Fruit fly (Drosophila melanogaster) whole organism, embryonic: ENCODE measurements around the gene CG17224.
A peak's percentile ranks its signal among the peaks of the same experiment; 100 is the strongest.

Source experiments
- Aef1 ChIP-seq: fragments of 200-800 bp; sonication (Bioruptor generic); IDR thresholded peaks from 3 replicates; pipeline ENCODE4 v1.3.6; 2022; ENCODE audit warnings: missing biosample characterization, missing genetic modification characterization
- BtbVII ChIP-seq: fragments of 200-800 bp; sonication (Bioruptor generic); optimal IDR thresholded peaks from 3 replicates; lab custom pipeline; 2017; ENCODE audit warnings: missing biosample characterization, mild to moderate bottlenecking, missing genetic modification characterization
- CG11695 ChIP-seq: fragments of 200-800 bp; sonication (Bioruptor generic); IDR thresholded peaks from 3 replicates; pipeline ENCODE4 v1.3.6; 2022; ENCODE audit warnings: missing biosample characterization, missing genetic modification characterization
- CG11723 ChIP-seq: fragments of 200-800 bp; sonication (Bioruptor generic); optimal IDR thresholded peaks from 2 replicates; lab custom pipeline; 2017; ENCODE audit warnings: missing biosample characterization, mild to moderate bottlenecking, missing genetic modification characterization
- CG12219 ChIP-seq: fragments of 200-800 bp; sonication (Bioruptor generic); optimal IDR thresholded peaks from 3 replicates; lab custom pipeline; 2018; ENCODE audit warnings: missing biosample characterization, mild to moderate bottlenecking, missing genetic modification characterization
- CG13775 ChIP-seq: fragments of 200-800 bp; sonication (Bioruptor generic); optimal IDR thresholded peaks from 3 replicates; lab custom pipeline; 2017; ENCODE audit warnings: missing biosample characterization, mild to moderate bottlenecking, missing genetic modification characterization
- CG15696 ChIP-seq: fragments of 200-800 bp; sonication (Bioruptor generic); optimal IDR thresholded peaks from 2 replicates; lab custom pipeline; 2019; ENCODE audit warnings: missing biosample characterization, mild to moderate bottlenecking, missing genetic modification characterization, moderate library complexity
- CG17359 ChIP-seq: fragments of 200-800 bp; sonication (Bioruptor generic); optimal IDR thresholded peaks from 3 replicates; lab custom pipeline; 2018; ENCODE audit warnings: missing biosample characterization, mild to moderate bottlenecking, missing genetic modification characterization, moderate library complexity
- CG18599 ChIP-seq: fragments of 200-800 bp; sonication (Bioruptor generic); optimal IDR thresholded peaks from 3 replicates; lab custom pipeline; 2017; ENCODE audit warnings: missing biosample characterization, missing genetic modification characterization, mild to moderate bottlenecking, moderate library complexity, missing genetic modification reagents
- CG7556 ChIP-seq: fragments of 200-800 bp; sonication (Bioruptor generic); optimal IDR thresholded peaks from 2 replicates; lab custom pipeline; 2017; ENCODE audit warnings: missing biosample characterization, mild to moderate bottlenecking, missing genetic modification characterization
- CG7987 ChIP-seq: fragments of 200-800 bp; sonication (Bioruptor generic); optimal IDR thresholded peaks from 2 replicates; lab custom pipeline; 2018; ENCODE audit warnings: missing biosample characterization, mild to moderate bottlenecking, missing genetic modification characterization, moderate library complexity
- CG8281 ChIP-seq: fragments of 200-800 bp; sonication (Bioruptor generic); optimal IDR thresholded peaks from 2 replicates; lab custom pipeline; 2018; ENCODE audit warnings: missing biosample characterization, mild to moderate bottlenecking, missing genetic modification characterization, moderate library complexity
- CG8478 ChIP-seq: fragments of >200 bp; optimal IDR thresholded peaks from 2 replicates; lab custom pipeline; 2018
- CG9215 ChIP-seq: fragments of 200-800 bp; sonication (Bioruptor generic); IDR thresholded peaks from 2 replicates; pipeline ENCODE4 v1.3.6; 2022; ENCODE audit warnings: missing biosample characterization, missing genetic modification characterization
- CG9797 ChIP-seq: fragments of 200-800 bp; sonication (Bioruptor generic); optimal IDR thresholded peaks from 3 replicates; lab custom pipeline; 2018; ENCODE audit warnings: missing biosample characterization, mild to moderate bottlenecking, missing genetic modification characterization
- CTCF ChIP-seq: fragments of 200-800 bp; sonication (Bioruptor generic); optimal IDR thresholded peaks from 2 replicates; lab custom pipeline; 2017; ENCODE audit warnings: missing biosample characterization, mild to moderate bottlenecking, missing genetic modification characterization, moderate library complexity
- Dbx ChIP-seq: fragments of 200-800 bp; sonication (Bioruptor generic); IDR thresholded peaks from 3 replicates; pipeline ENCODE4 v1.3.6; 2022; ENCODE audit warnings: missing biosample characterization, missing genetic modification characterization
- Dfd ChIP-seq, 2 experiments: fragments of >200 bp; optimal IDR thresholded peaks; 2 replicates each; lab custom pipeline; 2017; ENCODE audit warnings: missing biosample characterization in 2 of 2, missing genetic modification characterization in 2 of 2
- Eip74EF ChIP-seq, 2 experiments: fragments of 200-800 bp in 1 of 2; fragments of >200 bp in 1 of 2; sonication (Bioruptor generic) in 1 of 2; optimal IDR thresholded peaks; 2 replicates each; lab custom pipeline; 2017 to 2019; ENCODE audit warnings: missing biosample characterization in 2 of 2, missing genetic modification characterization in 2 of 2, mild to moderate bottlenecking in 1 of 2, moderate library complexity in 1 of 2
- Ets97D ChIP-seq: fragments of 200-800 bp; sonication (Bioruptor generic); optimal IDR thresholded peaks from 3 replicates; lab custom pipeline; 2016; ENCODE audit warnings: missing biosample characterization, missing genetic modification characterization
- H15 ChIP-seq: fragments of 200-800 bp; sonication (Bioruptor generic); IDR thresholded peaks from 3 replicates; pipeline ENCODE4 v1.3.6; 2022; ENCODE audit warnings: missing biosample characterization, missing genetic modification characterization
- Hmr ChIP-seq: fragments of 200-800 bp; sonication (Bioruptor generic); optimal IDR thresholded peaks from 3 replicates; lab custom pipeline; 2017; ENCODE audit warnings: mild to moderate bottlenecking, missing biosample characterization, missing genetic modification reagents, missing genetic modification characterization
- Hr51 ChIP-seq, 2 experiments: fragments of 200-800 bp; sonication (Bioruptor generic); optimal IDR thresholded peaks; 2 replicates in 1 of 2; 3 replicates in 1 of 2; lab custom pipeline; 2016 to 2018; ENCODE audit warnings: missing biosample characterization in 2 of 2, missing genetic modification characterization in 2 of 2, mild to moderate bottlenecking in 1 of 2, moderate library complexity in 1 of 2
- Med ChIP-seq: fragments of 200-800 bp; sonication (Bioruptor generic); peaks from one replicate; lab custom pipeline; 2016; ENCODE audit warnings: missing biosample characterization, missing genetic modification characterization, mild to moderate bottlenecking, inconsistent platforms, moderate library complexity
- Mrtf ChIP-seq: fragments of 200-800 bp; sonication (Bioruptor generic); IDR thresholded peaks from 3 replicates; pipeline ENCODE4 v1.3.6; 2022; ENCODE audit warnings: missing biosample characterization, missing genetic modification characterization
- Nf-YB ChIP-seq: fragments of 200-800 bp; sonication (Bioruptor generic); optimal IDR thresholded peaks from 3 replicates; lab custom pipeline; 2019; ENCODE audit warnings: missing biosample characterization, mild to moderate bottlenecking, missing genetic modification characterization, moderate library complexity
- Oli ChIP-seq: fragments of 200-800 bp; sonication (Bioruptor generic); optimal IDR thresholded peaks from 2 replicates; lab custom pipeline; 2018; ENCODE audit warnings: missing biosample characterization, mild to moderate bottlenecking, missing genetic modification characterization, moderate library complexity
- Optix ChIP-seq: fragments of 200-800 bp; sonication (Bioruptor generic); IDR thresholded peaks from 3 replicates; pipeline ENCODE4 v1.3.6; 2022; ENCODE audit warnings: missing biosample characterization, missing genetic modification characterization
- Vsx1 ChIP-seq: fragments of 200-800 bp; sonication (Bioruptor generic); optimal IDR thresholded peaks from 2 replicates; lab custom pipeline; 2017; ENCODE audit warnings: missing biosample characterization, mild to moderate bottlenecking, missing genetic modification characterization, missing genetic modification reagents
- ab ChIP-seq: fragments of 200-800 bp; sonication (Bioruptor generic); optimal IDR thresholded peaks from 2 replicates; lab custom pipeline; 2016; ENCODE audit warnings: missing biosample characterization, missing genetic modification characterization
- bab2 ChIP-seq: fragments of 200-800 bp; sonication (Bioruptor generic); optimal IDR thresholded peaks from 2 replicates; lab custom pipeline; 2016; ENCODE audit warnings: missing biosample characterization, missing genetic modification characterization
- br ChIP-seq: fragments of >200 bp; optimal IDR thresholded peaks from 2 replicates; lab custom pipeline; 2017
- corto ChIP-seq: fragments of 200-800 bp; sonication (Bioruptor generic); optimal IDR thresholded peaks from 2 replicates; lab custom pipeline; 2016; ENCODE audit warnings: missing biosample characterization, mild to moderate bottlenecking, missing genetic modification characterization, moderate library complexity
- eyg ChIP-seq: fragments of 200-800 bp; sonication (Bioruptor generic); optimal IDR thresholded peaks from 3 replicates; lab custom pipeline; 2016; ENCODE audit warnings: missing biosample characterization, missing genetic modification characterization
- fu2 ChIP-seq: fragments of 200-800 bp; sonication (Bioruptor generic); optimal IDR thresholded peaks from 2 replicates; lab custom pipeline; 2016; ENCODE audit warnings: missing biosample characterization, missing genetic modification characterization
- grn ChIP-seq: fragments of 200-800 bp; sonication (Bioruptor generic); optimal IDR thresholded peaks from 3 replicates; lab custom pipeline; 2017; ENCODE audit warnings: missing biosample characterization, missing genetic modification characterization
- gt ChIP-seq: fragments of 200-800 bp; sonication (Bioruptor generic); IDR thresholded peaks from 2 replicates; pipeline ENCODE4 v1.3.6; 2022; ENCODE audit warnings: missing biosample characterization, missing genetic modification characterization
- hb ChIP-seq: fragments of 200-800 bp; sonication (Bioruptor generic); IDR thresholded peaks from 3 replicates; pipeline ENCODE4 v1.3.6; 2022; ENCODE audit warnings: missing biosample characterization, missing genetic modification characterization; ENCODE audit not compliant: partially characterized antibody
- jumu ChIP-seq: fragments of 200-800 bp; sonication (Bioruptor generic); optimal IDR thresholded peaks from 3 replicates; lab custom pipeline; 2016; ENCODE audit warnings: missing biosample characterization, missing genetic modification characterization
- lbe ChIP-seq: fragments of 200-800 bp; sonication (Bioruptor generic); optimal IDR thresholded peaks from 2 replicates; lab custom pipeline; 2016; ENCODE audit warnings: missing biosample characterization, mild to moderate bottlenecking, missing genetic modification characterization
- onecut ChIP-seq: fragments of 200-800 bp; sonication (Bioruptor generic); IDR thresholded peaks from 2 replicates; pipeline ENCODE4 v1.3.6; 2022; ENCODE audit warnings: missing biosample characterization, missing genetic modification characterization
- p53 ChIP-seq: fragments of 200-800 bp; sonication (Bioruptor generic); optimal IDR thresholded peaks from 2 replicates; lab custom pipeline; 2016; ENCODE audit warnings: missing biosample characterization, missing genetic modification characterization
- pzg ChIP-seq: fragments of 200-800 bp; sonication (Bioruptor generic); optimal IDR thresholded peaks from 3 replicates; lab custom pipeline; 2018; ENCODE audit warnings: missing biosample characterization, mild to moderate bottlenecking, missing genetic modification characterization, moderate library complexity
- ranshi ChIP-seq: fragments of 200-800 bp; sonication (Bioruptor generic); IDR thresholded peaks from 2 replicates; pipeline ENCODE4 v1.3.6; 2022; ENCODE audit warnings: missing biosample characterization, missing genetic modification characterization
- sens ChIP-seq: fragments of 200-800 bp; sonication (Bioruptor generic); peaks from one replicate; lab custom pipeline; 2016; ENCODE audit warnings: missing biosample characterization, missing genetic modification characterization
- seq ChIP-seq: fragments of 200-800 bp; sonication (Bioruptor generic); IDR thresholded peaks from 2 replicates; pipeline ENCODE4 v1.3.6; 2022; ENCODE audit warnings: missing biosample characterization, missing genetic modification characterization
- sisA ChIP-seq: fragments of 200-800 bp; sonication (Bioruptor generic); IDR thresholded peaks from 2 replicates; pipeline ENCODE4 v1.3.6; 2022; ENCODE audit warnings: missing biosample characterization, missing genetic modification characterization
- tgo ChIP-seq: fragments of 200-800 bp; sonication (Bioruptor generic); IDR thresholded peaks from 3 replicates; pipeline ENCODE4 v1.3.6; 2022; ENCODE audit warnings: missing biosample characterization, missing genetic modification characterization
- tio ChIP-seq: fragments of 200-800 bp; sonication (Bioruptor generic); optimal IDR thresholded peaks from 2 replicates; lab custom pipeline; 2017; ENCODE audit warnings: missing biosample characterization, missing genetic modification characterization, inconsistent platforms
- trem ChIP-seq: fragments of 200-800 bp; optimal IDR thresholded peaks from 3 replicates; lab custom pipeline; 2019; ENCODE audit warnings: missing biosample characterization, mild to moderate bottlenecking, missing genetic modification characterization, moderate library complexity
- ttk ChIP-seq: fragments of 200-800 bp; sonication (Bioruptor generic); IDR thresholded peaks from 2 replicates; pipeline ENCODE4 v2.1.2; 2022; ENCODE audit warnings: missing biosample characterization, missing genetic modification characterization
- wdn ChIP-seq: fragments of 200-800 bp; sonication (Bioruptor generic); IDR thresholded peaks from 2 replicates; pipeline ENCODE4 v1.3.6; 2022; ENCODE audit warnings: missing biosample characterization, missing genetic modification characterization

The CG17224 gene

DNA sequence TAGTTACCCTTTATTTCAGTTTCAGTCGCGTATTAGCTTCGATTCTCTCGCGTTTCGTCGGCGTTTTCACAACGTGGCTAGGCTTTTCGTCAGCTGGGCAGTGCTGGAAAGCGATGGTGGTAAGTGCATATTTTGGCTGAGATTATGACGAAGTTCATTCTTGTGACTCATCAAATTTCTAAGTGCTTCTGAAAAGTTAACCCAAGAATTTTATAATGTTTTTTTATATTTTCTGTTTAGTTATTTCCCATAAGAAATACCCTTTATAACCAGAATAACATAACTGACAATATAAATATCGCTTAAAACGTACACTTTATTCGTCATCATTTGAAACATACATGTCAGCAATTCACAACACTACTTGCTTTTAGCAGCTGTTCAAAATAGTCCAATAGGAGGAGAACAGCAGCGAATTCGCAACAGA is 19.1 kb upstream of the CG17224 start, which contains the start of the genes CG17260 and SerRS (continued):
- peak; percentile 57 for TF ChIP-seq pzg (GFP tag; lab: Kevin White, UChicago)
- peak; percentile 94 for TF ChIP-seq CG9215
- TF ChIP-seq ttk (GFP tag; lab: Robert Waterston, UW): peak; percentile 92
- peak in 1 of 2 experiments; percentile 28 for TF ChIP-seq Dfd (GFP tag; optimal IDR thresholded peaks at IDR 0.05; lab: Kevin White, UChicago)
- peak; percentile 7 for TF ChIP-seq ab (GFP tag; lab: Kevin White, UChicago)
- TF ChIP-seq Hmr: peak; percentile 92
- peak in 1 of 2 experiments; percentile 88 for TF ChIP-seq Hr51 (GFP tag; optimal IDR thresholded peaks at IDR 0.05; lab: Kevin White, UChicago)
- TF ChIP-seq H15 (GFP tag; lab: Robert Waterston, UW): peak; percentile 86
- TF ChIP-seq CG17359 (tag; lab: Kevin White, UChicago): peak; percentile 90
- peak; percentile 76 for TF ChIP-seq BtbVII (GFP tag; lab: Kevin White, UChicago)
- peak; percentile 91 for TF ChIP-seq Aef1 (GFP tag; lab: Robert Waterston, UW)
- TF ChIP-seq gt (GFP tag; lab: Robert Waterston, UW): peak; percentile 75; the same call in 1 of the 2 replicates
- no peak for TF ChIP-seq CG8478 (lab: Kevin White, UChicago)
- TF ChIP-seq CG9797 (GFP tag; lab: Kevin White, UChicago): peak; percentile 17
- TF ChIP-seq trem (tag; lab: Kevin White, UChicago): peak; percentile 93
- TF ChIP-seq bab2 (GFP tag; lab: Kevin White, UChicago): peak; percentile 94
- peak; percentile 63 for TF ChIP-seq p53 (GFP tag; lab: Kevin White, UChicago)
- no peak for TF ChIP-seq corto (GFP tag; lab: Kevin White, UChicago)
- TF ChIP-seq sisA (GFP tag; lab: Robert Waterston, UW): peak; percentile 94
- peak; percentile 88 for TF ChIP-seq Mrtf
- peak; percentile 90 for TF ChIP-seq Oli
- peak; percentile 93 for TF ChIP-seq lbe (GFP tag; lab: Kevin White, UChicago)
- TF ChIP-seq CG13775 (GFP tag; lab: Kevin White, UChicago): peak; percentile 93
- peak; percentile 67 for TF ChIP-seq onecut (GFP tag; lab: Robert Waterston, UW)
- peak; percentile 70 for TF ChIP-seq CG8281 (tag; lab: Kevin White, UChicago)
- TF ChIP-seq Nf-YB: peak; percentile 70
- peak; percentile 70; the same call in 2 of the 3 replicates for TF ChIP-seq Optix (GFP tag; lab: Robert Waterston, UW)
- no peak for TF ChIP-seq Eip74EF (GFP tag; optimal IDR thresholded peaks at IDR 0.05; lab: Kevin White, UChicago)
- peak; percentile 94 for TF ChIP-seq tgo (GFP tag; lab: Robert Waterston, UW)
- peak; percentile 91 for TF ChIP-seq CG7556 (GFP tag; lab: Kevin White, UChicago)
- TF ChIP-seq CG11695 (GFP tag; lab: Robert Waterston, UW): peak; percentile 80
- TF ChIP-seq CG18599: peak; percentile 93
- peak; percentile 98 for TF ChIP-seq sens (GFP tag; lab: Kevin White, UChicago)
- TF ChIP-seq CG11723 (GFP tag; lab: Kevin White, UChicago): no peak
- TF ChIP-seq tio (GFP tag; lab: Kevin White, UChicago): no peak
- no peak for TF ChIP-seq br (lab: Kevin White, UChicago)
- peak; percentile 81; the same call in 1 of the 2 replicates for TF ChIP-seq seq (GFP tag; lab: Robert Waterston, UW)
- peak; percentile 61 for TF ChIP-seq grn
- no peak for TF ChIP-seq Vsx1
- TF ChIP-seq CG7987 (GFP tag; lab: Kevin White, UChicago): peak; percentile 78
- peak; percentile 80 for TF ChIP-seq Ets97D (GFP tag; lab: Kevin White, UChicago)
- TF ChIP-seq CG12219 (GFP tag; lab: Kevin White, UChicago): peak; percentile 67
- TF ChIP-seq ranshi (GFP tag; lab: Robert Waterston, UW): peak; percentile 93
- TF ChIP-seq hb: no peak
- TF ChIP-seq Dbx (GFP tag; lab: Robert Waterston, UW): peak; percentile 95
- peak; percentile 85 for TF ChIP-seq CG15696 (tag; lab: Kevin White, UChicago)
- TF ChIP-seq eyg (GFP tag; lab: Kevin White, UChicago): peak; percentile 76
- TF ChIP-seq jumu (GFP tag; lab: Kevin White, UChicago): peak; percentile 95
- peak; percentile 92 for TF ChIP-seq fu2 (GFP tag; lab: Kevin White, UChicago)
- peak; percentile 98 for TF ChIP-seq Med (GFP tag; lab: Kevin White, UChicago)
- TF ChIP-seq CTCF (GFP tag; lab: Kevin White, UChicago): peak; percentile 37
- peak; percentile 88 for TF ChIP-seq wdn (GFP tag; lab: Robert Waterston, UW)
